In genomic region chrX:47484-47883, ce11 we compare ENCODE assay signal across 2 worm cellular contexts.
TF ChIP-seq lines count a peak whose summit lies in the region.

TSS of gene Y73B3A.20 (plus strand) at chrX:47690.

TF ChIP-seq in whole organism, L4 larva, 104 proteins besides CTCF, POLR2A, EP300 and RAD21:
- peak; percentile 17 for TF ChIP-seq aha-1 (tag; lab: Kevin White, UChicago)

TF ChIP-seq in whole organism, young adult, 124 proteins besides CTCF, POLR2A, EP300 and RAD21:
- peak; percentile 7 for TF ChIP-seq xnd-1 (tag; optimal IDR thresholded peaks at IDR 0.05; lab: Kevin White, UChicago)
- peak; percentile 84 for TF ChIP-seq F33H1.4 (GFP tag; IDR thresholded peaks at IDR 0.05; lab: Robert Waterston, UW)
- 0 out of 2 replicates have a peak, but pooled peaks have one; percentile 12 for TF ChIP-seq madf-8 (GFP tag; conservative IDR thresholded peaks at IDR 0.05; lab: Robert Waterston, UW)
- peak; percentile 15 for TF ChIP-seq efl-1 (GFP tag; optimal IDR thresholded peaks at IDR 0.05; lab: Kevin White, UChicago)
- peak; percentile 30 for TF ChIP-seq lsl-1 (GFP tag; optimal IDR thresholded peaks at IDR 0.05; lab: Kevin White, UChicago)
- peak; percentile 59 for TF ChIP-seq D2030.7 (GFP tag; IDR thresholded peaks at IDR 0.05; lab: Robert Waterston, UW)
